Worm (Caenorhabditis elegans) whole organism, young adult: ENCODE measurements around the gene F53B1.8.

Experiments used
- B0035.1 ChIP-seq: sonication (generic microtip); optimal IDR thresholded peaks from 2 replicates; lab custom pipeline; 2016; ENCODE audit warnings: missing genetic modification characterization, mild to moderate bottlenecking, missing compliant biosample characterization, missing genotype, missing genetic modification reagents
- C06A6.2 ChIP-seq: fragments of 200-800 bp; sonication (Bioruptor generic); conservative IDR thresholded peaks from 2 replicates; pipeline ENCODE4 v1.3.6; 2022; ENCODE audit warnings: missing genetic modification characterization, missing compliant biosample characterization
- F33H1.4 ChIP-seq: fragments of 200-800 bp; sonication (Bioruptor generic); IDR thresholded peaks from 2 replicates; pipeline ENCODE4 v1.3.6; 2022; ENCODE audit warnings: missing genetic modification reagents, missing genetic modification characterization, missing compliant biosample characterization
- F37B4.10 ChIP-seq: fragments of 200-800 bp; sonication (Bioruptor generic); IDR thresholded peaks from 2 replicates; pipeline ENCODE4 v1.3.6; 2022; ENCODE audit warnings: missing genetic modification characterization, missing compliant biosample characterization
- T07F8.4 ChIP-seq: sonication (generic microtip); optimal IDR thresholded peaks from 2 replicates; lab custom pipeline; 2016; ENCODE audit warnings: mild to moderate bottlenecking, missing genetic modification characterization, moderate library complexity, missing compliant biosample characterization
- Y53F4B.3 ChIP-seq: fragments of 200-800 bp; sonication (Bioruptor generic); IDR thresholded peaks from 2 replicates; pipeline ENCODE4 v1.3.6; 2022; ENCODE audit warnings: missing genetic modification reagents, missing genetic modification characterization, missing compliant biosample characterization
- Y95B8A.8 ChIP-seq: fragments of 200-800 bp; sonication (Bioruptor generic); IDR thresholded peaks from 2 replicates; pipeline ENCODE4 v1.3.6; 2022; ENCODE audit warnings: missing genetic modification reagents, missing genetic modification characterization, missing compliant biosample characterization
- atf-7 ChIP-seq: sonication (generic microtip); optimal IDR thresholded peaks from 2 replicates; lab custom pipeline; 2017; ENCODE audit warnings: mild to moderate bottlenecking, missing genetic modification characterization, missing compliant biosample characterization
- attf-3 ChIP-seq: fragments of 200-800 bp; sonication (Bioruptor generic); conservative IDR thresholded peaks from 2 replicates; pipeline ENCODE4 v1.3.6; 2022; ENCODE audit warnings: missing genetic modification reagents, missing genetic modification characterization, missing compliant biosample characterization
- attf-6 ChIP-seq: fragments of 200-800 bp; sonication (Bioruptor generic); IDR thresholded peaks from 2 replicates; pipeline ENCODE4 v1.3.6; 2022; ENCODE audit warnings: missing genetic modification reagents, missing genetic modification characterization, missing compliant biosample characterization
- bed-1 ChIP-seq: fragments of 200-800 bp; sonication (Bioruptor generic); IDR thresholded peaks from 2 replicates; pipeline ENCODE4 v1.3.6; 2022; ENCODE audit warnings: missing genetic modification reagents, missing genetic modification characterization, missing compliant biosample characterization
- ccch-3 ChIP-seq: fragments of 200-800 bp; sonication (Bioruptor generic); optimal IDR thresholded peaks from 2 replicates; lab custom pipeline; 2018; ENCODE audit warnings: mild to moderate bottlenecking, missing genetic modification characterization, missing compliant biosample characterization
- ceh-100 ChIP-seq: fragments of 200-800 bp; sonication (Bioruptor generic); IDR thresholded peaks from 2 replicates; pipeline ENCODE4 v1.3.6; 2022; ENCODE audit warnings: missing genetic modification reagents, missing genetic modification characterization, missing compliant biosample characterization
- ceh-27 ChIP-seq: fragments of 200-800 bp; sonication (Bioruptor generic); optimal IDR thresholded peaks from 2 replicates; lab custom pipeline; 2018; ENCODE audit warnings: mild to moderate bottlenecking, missing genetic modification characterization, moderate library complexity, missing compliant biosample characterization
- ceh-40 ChIP-seq: fragments of 200-800 bp; sonication (Bioruptor generic); IDR thresholded peaks from 2 replicates; pipeline ENCODE4 v1.3.6; 2022; ENCODE audit warnings: missing genetic modification characterization, missing compliant biosample characterization
- die-1 ChIP-seq: sonication (generic microtip); optimal IDR thresholded peaks from 2 replicates; lab custom pipeline; 2016; ENCODE audit warnings: missing genotype, mild to moderate bottlenecking, missing genetic modification characterization, missing compliant biosample characterization
- egl-44 ChIP-seq: fragments of 200-800 bp; sonication (Bioruptor generic); IDR thresholded peaks from 2 replicates; pipeline ENCODE4 v1.3.6; 2022; ENCODE audit warnings: missing genetic modification reagents, missing genetic modification characterization, missing compliant biosample characterization
- ekl-4 ChIP-seq: fragments of 200-800 bp; sonication (Bioruptor generic); IDR thresholded peaks from 2 replicates; pipeline ENCODE4 v1.3.6; 2022; ENCODE audit warnings: missing genetic modification reagents, missing genetic modification characterization, missing compliant biosample characterization
- hsf-1 ChIP-seq: fragments of 200-800 bp; sonication (Bioruptor generic); IDR thresholded peaks from 2 replicates; pipeline ENCODE4 v1.3.6; 2022; ENCODE audit warnings: missing genetic modification reagents, missing genetic modification characterization, missing compliant biosample characterization
- lag-1 ChIP-seq: fragments of 200-800 bp; sonication (Bioruptor generic); IDR thresholded peaks from 2 replicates; pipeline ENCODE4 v1.3.6; 2022; ENCODE audit warnings: missing genetic modification reagents, missing genetic modification characterization, missing compliant biosample characterization
- lin-26 ChIP-seq: fragments of 200-800 bp; sonication (Bioruptor generic); IDR thresholded peaks from 2 replicates; pipeline ENCODE4 v1.3.6; 2022; ENCODE audit warnings: missing genetic modification reagents, missing genetic modification characterization, missing compliant biosample characterization
- lsl-1 ChIP-seq: fragments of 200-800 bp; sonication (Bioruptor generic); optimal IDR thresholded peaks from 2 replicates; lab custom pipeline; 2018; ENCODE audit warnings: mild to moderate bottlenecking, missing genetic modification characterization, moderate library complexity, missing compliant biosample characterization
- madf-8 ChIP-seq: fragments of 200-800 bp; sonication (Bioruptor generic); conservative IDR thresholded peaks from 2 replicates; pipeline ENCODE4 v1.3.6; 2022; ENCODE audit warnings: missing genetic modification reagents, missing genetic modification characterization, missing compliant biosample characterization
- mcd-1 ChIP-seq: fragments of 200-800 bp; sonication (Bioruptor generic); IDR thresholded peaks from 2 replicates; pipeline ENCODE4 v1.3.6; 2022; ENCODE audit warnings: missing genetic modification reagents, missing genetic modification characterization, missing compliant biosample characterization
- mel-28 ChIP-seq: sonication (generic microtip); optimal IDR thresholded peaks from 2 replicates; lab custom pipeline; 2016; ENCODE audit warnings: borderline replicate concordance, mild to moderate bottlenecking, missing genetic modification characterization, missing compliant biosample characterization
- nfya-1 ChIP-seq: sonication (generic microtip); optimal IDR thresholded peaks from 2 replicates; lab custom pipeline; 2017; ENCODE audit warnings: antibody characterized with exemption, missing compliant biosample characterization, missing genetic modification characterization, borderline replicate concordance; ENCODE audit not compliant: insufficient read depth
- nfya-2 ChIP-seq: fragments of 200-800 bp; sonication (Bioruptor generic); IDR thresholded peaks from 2 replicates; pipeline ENCODE4 v1.3.6; 2022; ENCODE audit warnings: missing genetic modification reagents, missing genetic modification characterization, missing compliant biosample characterization
- nfyb-1 ChIP-seq: fragments of 200-800 bp; sonication (Bioruptor generic); IDR thresholded peaks from 2 replicates; pipeline ENCODE4 v1.3.6; 2022; ENCODE audit warnings: missing genetic modification reagents, missing genetic modification characterization, missing compliant biosample characterization
- nhr-120 ChIP-seq: fragments of 200-800 bp; sonication (Bioruptor generic); IDR thresholded peaks from 2 replicates; pipeline ENCODE4 v1.3.6; 2022; ENCODE audit warnings: missing genetic modification characterization, missing compliant biosample characterization
- pha-4 ChIP-seq: fragments of 150-350 bp; sonication (generic microtip); optimal IDR thresholded peaks from 2 replicates; lab custom pipeline; 2014; ENCODE audit warnings: missing biosample characterization, missing genetic modification reagents, missing genetic modification characterization
- rec-8 ChIP-seq, 2 experiments: sonication (generic microtip); optimal IDR thresholded peaks; 2 replicates each; lab custom pipeline; 2016; ENCODE audit warnings: mild to moderate bottlenecking in 2 of 2, missing genetic modification characterization in 2 of 2, missing genetic modification reagents in 2 of 2, missing genotype in 2 of 2, missing biosample characterization in 1 of 2, missing compliant biosample characterization in 1 of 2, moderate library complexity in 1 of 2
- sdz-38 ChIP-seq: sonication (generic microtip); optimal IDR thresholded peaks from 2 replicates; lab custom pipeline; 2016; ENCODE audit warnings: missing genotype, missing genetic modification characterization, missing compliant biosample characterization
- snpc-4 ChIP-seq, 5 experiments: fragments of 150-350 bp in 1 of 5; sonication (generic microtip) in 4 of 5; optimal IDR thresholded peaks; 2 replicates each; lab custom pipeline; 2014 to 2018; ENCODE audit warnings: missing genetic modification characterization in 5 of 5, missing biosample characterization in 3 of 5, antibody characterized with exemption in 2 of 5, mild to moderate bottlenecking in 2 of 5, missing compliant biosample characterization in 2 of 5, missing genotype in 2 of 5, moderate library complexity in 2 of 5, missing genetic modification reagents in 1 of 5
- somi-1 ChIP-seq: fragments of 200-800 bp; sonication (Bioruptor generic); optimal IDR thresholded peaks from 2 replicates; lab custom pipeline; 2018; ENCODE audit warnings: mild to moderate bottlenecking, missing genetic modification characterization, missing compliant biosample characterization
- ztf-3 ChIP-seq: fragments of 200-800 bp; sonication (Bioruptor generic); optimal IDR thresholded peaks from 2 replicates; lab custom pipeline; 2018; ENCODE audit warnings: mild to moderate bottlenecking, missing genetic modification characterization, missing compliant biosample characterization

The F53B1.8 gene

DNA sequence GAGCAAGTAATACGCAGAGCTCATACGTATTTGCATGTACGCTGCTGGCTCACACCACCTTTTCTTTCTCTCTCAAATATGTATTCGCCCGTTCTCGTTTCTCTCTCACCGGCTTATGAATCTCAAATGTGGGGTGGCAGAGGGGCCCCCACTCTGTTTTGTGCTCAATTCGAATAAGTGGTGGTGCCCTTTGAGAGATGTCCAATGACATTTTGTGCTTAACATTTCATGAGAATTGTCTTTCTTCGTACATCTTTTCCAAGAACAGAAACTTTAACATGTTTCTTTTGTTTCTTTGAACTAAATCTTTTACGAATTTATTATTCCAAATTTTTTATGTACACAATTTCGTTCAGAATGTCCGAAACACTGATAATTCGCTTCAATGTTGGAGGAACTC is 46.0 kb downstream of the F53B1.8 start, which contains the start of gene F49H12.3:
TSS of gene F49H12.3 (plus strand) at position 357 of the 400 bp plus-strand sequence.
- TF ChIP-seq nfya-2 (GFP tag; lab: Robert Waterston, UW) (no peak), attf-3 (GFP tag; lab: Robert Waterston, UW) (no peak), lin-26 (no peak), mel-28 (tag; lab: Kevin White, UChicago) (no peak), B0035.1 (tag; lab: Kevin White, UChicago) (no peak), ceh-27 (GFP tag; lab: Kevin White, UChicago) (no peak), T07F8.4 (no peak), Y95B8A.8 (GFP tag; lab: Robert Waterston, UW) (no peak), bed-1 (GFP tag; lab: Robert Waterston, UW) (no peak), pha-4 (no peak), nfyb-1 (no peak), Y53F4B.3 (no peak), ceh-100 (GFP tag; lab: Robert Waterston, UW) (no peak)
- TF ChIP-seq, all 124 proteins: peak for 0

DNA sequence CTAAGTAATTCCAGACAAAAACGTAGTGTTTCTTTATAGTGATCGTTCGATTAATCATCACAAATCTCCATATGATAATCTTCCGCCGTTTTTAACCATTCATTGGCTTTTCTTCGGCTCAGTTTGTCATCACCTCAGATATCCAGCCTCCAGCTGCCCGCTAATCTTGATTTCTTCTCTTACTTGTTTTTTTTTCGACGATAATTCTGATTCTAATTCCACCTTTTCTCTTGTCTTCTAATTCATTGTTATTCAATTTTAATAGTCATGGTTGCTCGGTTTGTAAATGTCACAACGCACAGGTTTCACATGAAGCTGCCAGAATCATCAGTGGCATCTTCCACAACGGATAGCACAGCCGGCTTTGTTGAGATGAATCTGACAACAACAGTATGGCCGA is 50.5 kb downstream of the F53B1.8 start, which contains the start of gene F49H12.4:
TSS of gene F49H12.4 (plus strand) at position 301 of the 400 bp plus-strand sequence.
- TF ChIP-seq lsl-1 (GFP tag; lab: Kevin White, UChicago) (no peak), ccch-3 (GFP tag; lab: Kevin White, UChicago) (no peak), ceh-40 (GFP tag; lab: Robert Waterston, UW) (no peak), rec-8 (tag; optimal IDR thresholded peaks at IDR 0.05; lab: Kevin White, UChicago) (no peak), pha-4 (no peak), hsf-1 (GFP tag; lab: Robert Waterston, UW) (no peak), F37B4.10 (no peak), ztf-3 (no peak), somi-1 (no peak), attf-6 (GFP tag; lab: Robert Waterston, UW) (no peak), nfya-1 (no peak), ceh-100 (GFP tag; lab: Robert Waterston, UW) (no peak), C06A6.2 (GFP tag; lab: Robert Waterston, UW) (no peak), nfya-2 (GFP tag; lab: Robert Waterston, UW) (no peak), mcd-1 (GFP tag; lab: Robert Waterston, UW) (no peak), sdz-38 (tag; lab: Kevin White, UChicago) (no peak), ekl-4 (GFP tag; lab: Robert Waterston, UW) (no peak), egl-44 (GFP tag; lab: Robert Waterston, UW) (no peak), F33H1.4 (no peak), die-1 (tag; lab: Kevin White, UChicago) (no peak)

DNA sequence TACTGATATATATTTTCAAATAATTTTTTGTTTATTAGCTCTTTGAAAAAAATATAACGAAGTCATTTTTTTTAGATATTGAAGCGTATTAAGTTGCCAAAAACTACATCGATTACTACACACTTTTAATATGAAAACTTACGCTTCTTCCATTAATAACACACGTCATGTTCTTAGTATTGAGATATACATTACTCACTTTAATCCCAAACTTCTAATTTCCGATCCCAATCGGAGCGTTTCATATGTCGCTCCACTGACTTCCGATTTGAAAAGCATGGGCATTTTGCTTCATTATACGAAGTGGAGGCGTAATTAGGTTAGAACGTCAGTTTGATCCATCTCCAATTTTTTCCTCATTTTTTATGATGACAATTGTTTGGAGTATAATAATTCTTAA is 51.2 kb downstream of the F53B1.8 start:
- TF ChIP-seq madf-8 (GFP tag; lab: Robert Waterston, UW) (no peak), snpc-4 (GFP tag; optimal IDR thresholded peaks at IDR 0.05; lab: Kevin White, UChicago) (no peak), snpc-4 (tag; optimal IDR thresholded peaks at IDR 0.05; lab: Kevin White, UChicago) (no peak), atf-7 (tag; lab: Kevin White, UChicago) (no peak), lag-1 (GFP tag; lab: Robert Waterston, UW) (no peak), nhr-120 (GFP tag; lab: Robert Waterston, UW) (no peak)
